Worm (Caenorhabditis elegans): ENCODE results near the gene F56D6.9.

F56D6.9 gene

DNA sequence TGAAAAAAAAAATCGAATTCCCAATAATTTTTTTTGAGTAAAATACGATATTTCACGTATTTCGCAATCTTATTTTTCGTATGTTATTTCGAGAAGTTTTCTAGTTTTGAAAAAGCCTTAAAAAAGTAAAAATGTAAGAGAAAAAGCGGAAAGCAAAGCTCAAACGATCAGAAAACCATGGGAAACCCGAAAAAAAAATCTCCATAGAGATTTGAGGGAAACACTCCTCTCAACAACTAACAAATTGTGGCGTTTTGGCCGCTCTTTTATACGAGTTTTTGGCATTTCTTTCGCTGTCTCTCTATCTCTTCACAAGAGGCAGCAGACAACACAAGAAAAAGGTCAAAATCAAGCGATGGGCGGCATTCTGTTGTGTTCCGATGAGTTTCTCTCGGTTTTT lies 17.7 kb upstream of the F56D6.9 start (continued):
- TF ChIP-seq ceh-58 (GFP tag; IDR thresholded peaks at IDR 0.05) = no peak
- no peak for TF ChIP-seq egrh-3 (GFP tag; IDR thresholded peaks at IDR 0.05)
- TF ChIP-seq tbp1 (GFP tag; optimal IDR thresholded peaks at IDR 0.05) = peak; percentile 32
- no peak for TF ChIP-seq ztf-22 (GFP tag; optimal IDR thresholded peaks at IDR 0.05)
- TF ChIP-seq rec-8 (tag; optimal IDR thresholded peaks at IDR 0.05) = no peak
- TF ChIP-seq zfh-2 (GFP tag; conservative IDR thresholded peaks at IDR 0.05) = 0 out of 2 replicates have a peak, but pooled peaks have one; percentile 21
- no peak for TF ChIP-seq Y56A3A.18 (GFP tag; IDR thresholded peaks at IDR 0.05)
- peak; percentile 30; the same call in 1 of the 2 replicates for TF ChIP-seq mcd-1 (GFP tag; IDR thresholded peaks at IDR 0.05)
- TF ChIP-seq F37B4.10 (GFP tag; IDR thresholded peaks at IDR 0.05) = no peak
- TF ChIP-seq lag-1 (GFP tag; IDR thresholded peaks at IDR 0.05) = no peak
- no peak for TF ChIP-seq egl-44 (GFP tag; IDR thresholded peaks at IDR 0.05)
- TF ChIP-seq dpl-1 (GFP tag; optimal IDR thresholded peaks at IDR 0.05) = no peak
- 0 out of 2 replicates have a peak, but pooled peaks have one; percentile 41 for TF ChIP-seq K11D2.4 (GFP tag; IDR thresholded peaks at IDR 0.05)
- no peak for TF ChIP-seq ceh-100 (GFP tag; IDR thresholded peaks at IDR 0.05)
- TF ChIP-seq F49E8.2 (tag; optimal IDR thresholded peaks at IDR 0.05; ENCODE audit: insufficient read depth) = no peak
- TF ChIP-seq ztf-26 (tag; optimal IDR thresholded peaks at IDR 0.05) = no peak
- no peak for TF ChIP-seq tlf-1 (GFP tag; optimal IDR thresholded peaks at IDR 0.05)
- no peak for TF ChIP-seq efl-1 (GFP tag; optimal IDR thresholded peaks at IDR 0.05)
- TF ChIP-seq K12H6.12 (tag; optimal IDR thresholded peaks at IDR 0.05) = peak; percentile 34
- no peak for TF ChIP-seq snpc-1.1 (tag; optimal IDR thresholded peaks at IDR 0.05; ENCODE audit: insufficient read depth)
- no peak for TF ChIP-seq Y53G8AR.9 (GFP tag; conservative IDR thresholded peaks at IDR 0.05)
- no peak for TF ChIP-seq madf-3 (GFP tag; IDR thresholded peaks at IDR 0.05)
- no peak for TF ChIP-seq pbrm-1 (GFP tag; IDR thresholded peaks at IDR 0.05)
- no peak for TF ChIP-seq ceh-79 (tag; optimal IDR thresholded peaks at IDR 0.05)
- TF ChIP-seq nfya-1 (tag; optimal IDR thresholded peaks at IDR 0.05; ENCODE audit: borderline replicate concordance, insufficient read depth) = no peak
- TF ChIP-seq lin-40 (tag; optimal IDR thresholded peaks at IDR 0.05) = peak; percentile 42
- no peak for TF ChIP-seq lin-26 (GFP tag; IDR thresholded peaks at IDR 0.05)
- TF ChIP-seq F10E7.11 (tag; optimal IDR thresholded peaks at IDR 0.05) = no peak
- TF ChIP-seq Y79H2A.3 (GFP tag; conservative IDR thresholded peaks at IDR 0.05) = no peak
- no peak for TF ChIP-seq unc-62 (GFP tag; optimal IDR thresholded peaks at IDR 0.05)
- no peak for TF ChIP-seq let-607 (tag; optimal IDR thresholded peaks at IDR 0.05)
- TF ChIP-seq rcor-1 (GFP tag; IDR thresholded peaks at IDR 0.05) = no peak
- no peak for TF ChIP-seq hlh-12 (tag; optimal IDR thresholded peaks at IDR 0.05)
- TF ChIP-seq D2030.7 (GFP tag; IDR thresholded peaks at IDR 0.05) = no peak
- TF ChIP-seq xnd-1 (tag; optimal IDR thresholded peaks at IDR 0.05) = no peak
- no peak for TF ChIP-seq ets-4 (GFP tag; optimal IDR thresholded peaks at IDR 0.05)
- TF ChIP-seq egl-18 (GFP tag; IDR thresholded peaks at IDR 0.05) = no peak
- TF ChIP-seq athp-1 (tag; optimal IDR thresholded peaks at IDR 0.05) = no peak
- TF ChIP-seq him-1 (tag; optimal IDR thresholded peaks at IDR 0.05) = no peak
- peak; percentile 61; the same call in 1 of the 2 replicates for TF ChIP-seq cebp-1 (GFP tag; IDR thresholded peaks at IDR 0.05)
- peak; percentile 92 for TF ChIP-seq cebp-1 (tag; optimal IDR thresholded peaks at IDR 0.05)
- no peak for TF ChIP-seq ztf-28 (GFP tag; IDR thresholded peaks at IDR 0.05)
- no peak for TF ChIP-seq tbx-9 (tag; optimal IDR thresholded peaks at IDR 0.05; ENCODE audit: borderline replicate concordance)

Data from whole organism, young adult.